Fruit fly (Drosophila melanogaster) whole organism, adult: ENCODE measurements around the gene CG4497.

Experiments used
- CG11617 ChIP-seq: fragments of 200-800 bp; sonication (Bioruptor generic); optimal IDR thresholded peaks from 2 replicates; lab custom pipeline; 2017; ENCODE audit warnings: mild to moderate bottlenecking, missing biosample characterization, missing genetic modification reagents, missing genetic modification characterization
- CG12768 ChIP-seq: fragments of 200-800 bp; sonication (Bioruptor generic); optimal IDR thresholded peaks from 2 replicates; lab custom pipeline; 2017; ENCODE audit warnings: missing biosample characterization, missing genetic modification characterization, mild to moderate bottlenecking, moderate library complexity, missing genetic modification reagents
- CG14711 ChIP-seq: fragments of 200-800 bp; sonication (Bioruptor generic); optimal IDR thresholded peaks from 2 replicates; lab custom pipeline; 2018; ENCODE audit warnings: missing biosample characterization, mild to moderate bottlenecking, missing genetic modification characterization, moderate library complexity
- CG1620 ChIP-seq: fragments of 200-800 bp; sonication (Bioruptor generic); optimal IDR thresholded peaks from 2 replicates; lab custom pipeline; 2016; ENCODE audit warnings: missing biosample characterization, missing genetic modification characterization
- CG33017 ChIP-seq: fragments of 200-800 bp; sonication (Bioruptor generic); optimal IDR thresholded peaks from 2 replicates; lab custom pipeline; 2018; ENCODE audit warnings: missing biosample characterization, mild to moderate bottlenecking, missing genetic modification characterization, moderate library complexity
- CG5204 ChIP-seq: fragments of 200-800 bp; sonication (Bioruptor generic); optimal IDR thresholded peaks from 2 replicates; lab custom pipeline; 2016; ENCODE audit warnings: missing biosample characterization, missing genetic modification characterization
- CG7045 ChIP-seq: fragments of 200-800 bp; sonication (Bioruptor generic); optimal IDR thresholded peaks from 2 replicates; lab custom pipeline; 2017; ENCODE audit warnings: missing biosample characterization, mild to moderate bottlenecking, missing genetic modification characterization
- CG7101 ChIP-seq: fragments of 200-800 bp; sonication (Bioruptor generic); optimal IDR thresholded peaks from 2 replicates; lab custom pipeline; 2018; ENCODE audit warnings: missing biosample characterization, mild to moderate bottlenecking, missing genetic modification characterization, moderate library complexity
- Clk ChIP-seq: fragments of 200-800 bp; sonication (Bioruptor generic); optimal IDR thresholded peaks from 2 replicates; lab custom pipeline; 2017; ENCODE audit warnings: missing biosample characterization, missing genetic modification characterization
- Crg-1 ChIP-seq: fragments of 200-800 bp; sonication (Bioruptor generic); optimal IDR thresholded peaks from 2 replicates; lab custom pipeline; 2016; ENCODE audit warnings: missing biosample characterization, missing genetic modification characterization
- Hr96 ChIP-seq: fragments of 200-800 bp; sonication (Bioruptor generic); optimal IDR thresholded peaks from 2 replicates; lab custom pipeline; 2016; ENCODE audit warnings: missing biosample characterization, missing genetic modification characterization
- Mnt ChIP-seq: fragments of 200-800 bp; sonication (Bioruptor generic); optimal IDR thresholded peaks from 2 replicates; lab custom pipeline; 2016; ENCODE audit warnings: missing biosample characterization, mild to moderate bottlenecking, missing genetic modification characterization
- bab1 ChIP-seq: fragments of 200-800 bp; sonication (Bioruptor generic); optimal IDR thresholded peaks from 3 replicates; lab custom pipeline; 2019; ENCODE audit warnings: missing biosample characterization, mild to moderate bottlenecking, missing genetic modification characterization, moderate library complexity
- cic ChIP-seq: fragments of 200-800 bp; sonication (Bioruptor generic); optimal IDR thresholded peaks from 2 replicates; lab custom pipeline; 2017; ENCODE audit warnings: missing biosample characterization, mild to moderate bottlenecking, missing genetic modification characterization, moderate library complexity
- cnc ChIP-seq, 2 experiments: fragments of >200 bp; optimal IDR thresholded peaks; 2 replicates each; lab custom pipeline; 2017
- kay ChIP-seq: fragments of 200-800 bp; sonication (Bioruptor generic); peaks from one replicate; lab custom pipeline; 2016; ENCODE audit warnings: missing biosample characterization, missing genetic modification characterization, borderline replicate concordance
- ovo ChIP-seq: fragments of 200-800 bp; sonication (Bioruptor generic); optimal IDR thresholded peaks from 2 replicates; lab custom pipeline; 2016; ENCODE audit warnings: missing biosample characterization, missing genetic modification characterization
- pad ChIP-seq: fragments of 200-800 bp; sonication (Bioruptor generic); optimal IDR thresholded peaks from 3 replicates; lab custom pipeline; 2017; ENCODE audit warnings: missing biosample characterization, missing genetic modification characterization, mild to moderate bottlenecking, moderate library complexity, missing genetic modification reagents
- tj ChIP-seq: fragments of 200-800 bp; sonication (Bioruptor generic); optimal IDR thresholded peaks from 3 replicates; lab custom pipeline; 2017; ENCODE audit warnings: missing biosample characterization, mild to moderate bottlenecking, missing genetic modification characterization, moderate library complexity
- toe ChIP-seq: fragments of 200-800 bp; sonication (Bioruptor generic); optimal IDR thresholded peaks from 2 replicates; lab custom pipeline; 2016; ENCODE audit warnings: missing biosample characterization, missing genetic modification characterization

The CG4497 gene

DNA sequence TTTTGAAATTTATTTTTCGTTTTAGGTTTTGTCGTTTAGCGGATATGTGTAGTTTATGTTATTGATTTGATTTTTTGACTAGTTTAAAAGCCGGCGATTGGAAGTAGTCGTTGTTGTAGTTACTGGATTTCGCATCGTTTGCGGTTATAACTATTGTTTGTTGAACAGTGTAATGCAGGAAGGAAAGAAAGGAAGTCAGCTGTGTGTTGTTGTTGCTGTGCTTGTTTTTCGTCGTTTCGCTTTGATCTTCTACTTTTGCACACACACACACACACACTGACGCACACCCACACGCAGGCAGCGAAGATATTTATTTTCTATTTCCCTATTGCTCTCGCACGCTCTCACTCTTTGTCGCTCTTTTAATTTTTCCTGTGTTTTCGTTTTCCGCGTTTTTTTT, 24.8 kb upstream of the CG4497 start:
- TF ChIP-seq kay (GFP tag; lab: Kevin White, UChicago) (no peak), CG12768 (GFP tag; lab: Kevin White, UChicago) (no peak), CG14711 (no peak), tj (GFP tag; lab: Kevin White, UChicago) (no peak), Crg-1 (no peak), ovo (GFP tag; lab: Kevin White, UChicago) (no peak)

DNA sequence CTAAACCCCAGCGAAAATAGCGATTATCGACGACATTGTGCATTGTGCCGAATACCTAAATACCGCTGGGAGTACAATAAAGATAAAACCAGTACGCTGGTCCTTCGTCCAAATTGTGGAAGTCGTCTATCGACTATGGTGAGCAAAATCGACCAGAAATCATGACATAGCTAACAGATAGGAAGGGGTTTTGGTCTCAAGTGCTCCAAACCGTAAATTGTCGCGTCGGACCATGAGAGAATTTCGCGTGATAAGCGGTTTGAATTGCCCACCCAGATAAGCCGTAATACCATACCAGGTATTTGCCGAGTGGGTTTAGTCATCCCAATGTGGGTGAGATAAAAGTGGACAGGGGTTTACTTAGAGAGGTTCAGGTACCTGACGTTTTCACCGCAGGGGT, 23.5 kb upstream of the CG4497 start:
- TF ChIP-seq Hr96 (GFP tag; lab: Kevin White, UChicago) (no peak), CG33017 (peak; percentile 38), CG7101 (tag; lab: Kevin White, UChicago) (no peak), CG1620 (GFP tag; lab: Kevin White, UChicago) (no peak), bab1 (no peak), pad (no peak), tj (GFP tag; lab: Kevin White, UChicago) (peak; percentile 4), kay (GFP tag; lab: Kevin White, UChicago) (peak; percentile 53), cnc (optimal IDR thresholded peaks at IDR 0.05; lab: Kevin White, UChicago) (no peak), CG11617 (GFP tag; lab: Kevin White, UChicago) (no peak), CG14711 (no peak), CG12768 (GFP tag; lab: Kevin White, UChicago) (peak; percentile 35), Mnt (GFP tag; lab: Kevin White, UChicago) (peak; percentile 36), ovo (GFP tag; lab: Kevin White, UChicago) (no peak), toe (no peak), cic (peak; percentile 84), CG7045 (GFP tag; lab: Kevin White, UChicago) (peak; percentile 1)

DNA sequence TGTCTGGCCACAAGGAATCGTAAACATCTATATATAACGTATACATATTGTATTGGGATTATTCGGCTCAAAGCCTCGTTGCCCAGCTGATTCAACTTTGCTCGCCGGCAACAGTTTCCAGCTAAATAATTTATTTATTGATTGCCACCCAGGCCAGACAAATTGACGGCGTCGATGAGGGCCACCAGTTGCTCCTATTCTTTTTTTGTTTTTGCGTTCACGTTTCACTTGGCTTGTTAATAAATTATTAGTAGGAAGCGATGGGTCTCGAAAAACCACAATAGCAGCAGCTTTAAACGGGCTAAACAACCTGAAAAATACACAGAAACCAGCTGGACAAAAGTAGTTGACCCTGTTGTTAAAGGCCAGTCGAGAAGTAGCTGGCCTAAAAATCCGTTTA, 22.7 kb upstream of the CG4497 start:
- TF ChIP-seq Mnt (GFP tag; lab: Kevin White, UChicago) (no peak), CG1620 (GFP tag; lab: Kevin White, UChicago) (no peak), Crg-1 (no peak), bab1 (no peak), Clk (GFP tag; lab: Kevin White, UChicago) (no peak), toe (no peak), cnc (optimal IDR thresholded peaks at IDR 0.05; lab: Kevin White, UChicago) (no peak), CG14711 (no peak), CG7101 (tag; lab: Kevin White, UChicago) (no peak), CG33017 (no peak), CG12768 (GFP tag; lab: Kevin White, UChicago) (no peak), pad (no peak), CG7045 (GFP tag; lab: Kevin White, UChicago) (no peak), CG5204 (GFP tag; lab: Kevin White, UChicago) (no peak), tj (GFP tag; lab: Kevin White, UChicago) (no peak), cic (no peak)

DNA sequence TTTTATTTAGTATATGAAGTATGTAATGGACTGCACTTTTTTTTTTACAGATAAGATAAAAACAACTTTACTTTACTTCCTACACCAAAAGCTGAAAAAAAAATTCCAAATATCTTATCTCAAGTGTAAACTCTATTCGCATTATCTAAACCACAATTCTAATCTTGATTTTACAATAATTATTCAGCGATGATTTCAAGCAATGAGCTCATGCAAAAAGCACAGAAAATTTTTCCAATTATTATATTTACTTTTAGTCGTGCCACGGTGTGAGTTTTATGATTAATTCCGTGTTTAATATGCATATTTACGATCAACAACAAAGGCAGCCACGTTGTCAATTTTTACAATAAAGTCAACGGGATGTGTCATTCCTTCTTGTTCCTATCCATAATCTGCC, 21.9 kb upstream of the CG4497 start:
- peak; percentile 41 for TF ChIP-seq cic
- no peak for TF ChIP-seq tj (GFP tag; lab: Kevin White, UChicago)

DNA sequence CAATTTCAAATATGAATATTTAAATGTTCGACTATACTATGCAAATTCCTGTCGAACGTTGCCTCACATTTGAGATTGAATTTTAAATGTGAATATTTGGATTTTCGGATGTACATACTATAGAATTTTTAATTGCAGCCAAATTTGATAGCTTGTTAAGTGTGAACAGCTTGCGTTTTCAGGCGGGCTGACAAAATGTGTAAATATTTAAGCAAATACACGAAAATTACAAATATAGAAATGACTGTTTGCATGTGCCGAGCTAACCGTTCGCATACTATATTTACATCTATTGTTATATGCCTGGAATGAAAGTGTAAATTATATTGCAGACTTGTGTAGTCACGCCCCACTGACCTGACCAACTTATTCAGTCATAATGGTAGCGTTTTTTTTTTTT, 21.3 kb upstream of the CG4497 start:
- TF ChIP-seq CG11617 (GFP tag; lab: Kevin White, UChicago) (no peak), cnc (optimal IDR thresholded peaks at IDR 0.05; lab: Kevin White, UChicago) (no peak), CG7101 (tag; lab: Kevin White, UChicago) (no peak), Hr96 (GFP tag; lab: Kevin White, UChicago) (no peak), CG33017 (no peak), tj (GFP tag; lab: Kevin White, UChicago) (no peak)

DNA sequence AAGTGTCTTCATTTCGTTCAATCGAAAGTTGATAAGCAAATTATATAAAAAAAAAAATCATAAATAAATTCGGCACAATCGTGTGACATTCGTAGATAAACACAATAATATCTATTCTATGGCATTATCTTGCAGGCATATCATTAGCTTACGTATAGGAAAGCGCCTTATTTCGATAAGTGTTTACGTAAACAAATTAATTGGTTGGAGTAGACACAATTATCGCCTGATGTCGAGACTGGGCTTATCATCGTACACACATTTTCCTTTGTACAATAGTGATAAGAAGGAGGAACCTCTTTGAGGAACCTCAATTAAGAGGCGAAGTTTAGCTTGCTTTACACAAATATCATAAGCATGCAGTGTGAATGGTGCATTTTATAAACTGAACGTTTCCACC, 20.5 kb upstream of the CG4497 start:
- peak; percentile 19 for TF ChIP-seq CG33017
- TF ChIP-seq cic: peak; percentile 66
- TF ChIP-seq CG5204 (GFP tag; lab: Kevin White, UChicago): no peak
- no peak for TF ChIP-seq CG1620 (GFP tag; lab: Kevin White, UChicago)
- TF ChIP-seq pad: no peak
- TF ChIP-seq tj (GFP tag; lab: Kevin White, UChicago): peak; percentile 15
- TF ChIP-seq CG11617 (GFP tag; lab: Kevin White, UChicago): no peak
- TF ChIP-seq Clk (GFP tag; lab: Kevin White, UChicago): no peak
- TF ChIP-seq ovo (GFP tag; lab: Kevin White, UChicago): no peak
- no peak for TF ChIP-seq Hr96 (GFP tag; lab: Kevin White, UChicago)
- TF ChIP-seq CG7045 (GFP tag; lab: Kevin White, UChicago): no peak
- TF ChIP-seq CG7101 (tag; lab: Kevin White, UChicago): no peak
- TF ChIP-seq kay (GFP tag; lab: Kevin White, UChicago): peak; percentile 88
- TF ChIP-seq toe: no peak
- peak; percentile 26 for TF ChIP-seq CG12768 (GFP tag; lab: Kevin White, UChicago)
- TF ChIP-seq Mnt (GFP tag; lab: Kevin White, UChicago): no peak
- TF ChIP-seq CG14711: no peak
- no peak for TF ChIP-seq bab1
- no peak for TF ChIP-seq cnc (optimal IDR thresholded peaks at IDR 0.05; lab: Kevin White, UChicago)
- no peak for TF ChIP-seq Crg-1

DNA sequence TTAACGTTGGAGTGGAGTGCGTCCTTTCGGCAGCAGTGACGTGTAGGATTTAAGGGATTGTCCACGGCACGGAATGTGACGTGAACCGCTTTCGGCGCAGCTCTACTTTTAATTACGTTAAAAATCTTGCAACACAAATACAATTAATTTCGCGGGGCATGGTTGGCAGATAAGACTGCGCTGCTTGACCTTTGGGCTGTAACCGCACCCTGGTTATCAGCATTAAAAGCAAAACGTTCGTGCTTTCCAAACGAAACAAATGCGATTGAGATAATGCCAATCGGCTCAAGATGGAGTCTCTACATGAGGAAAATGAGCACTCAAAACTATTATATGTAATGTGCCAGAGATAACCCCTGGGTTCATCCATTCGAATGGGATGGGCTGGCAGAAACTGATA, 19.1 kb upstream of the CG4497 start:
- TF ChIP-seq CG12768 (GFP tag; lab: Kevin White, UChicago) (no peak), Clk (GFP tag; lab: Kevin White, UChicago) (no peak), CG7045 (GFP tag; lab: Kevin White, UChicago) (no peak), cic (no peak), Mnt (GFP tag; lab: Kevin White, UChicago) (no peak), kay (GFP tag; lab: Kevin White, UChicago) (no peak), cnc (optimal IDR thresholded peaks at IDR 0.05; lab: Kevin White, UChicago) (no peak), tj (GFP tag; lab: Kevin White, UChicago) (no peak), CG1620 (GFP tag; lab: Kevin White, UChicago) (no peak), toe (no peak), CG11617 (GFP tag; lab: Kevin White, UChicago) (no peak), CG14711 (no peak), CG7101 (tag; lab: Kevin White, UChicago) (no peak), ovo (GFP tag; lab: Kevin White, UChicago) (no peak), Hr96 (GFP tag; lab: Kevin White, UChicago) (no peak)
